Worm (Caenorhabditis elegans) whole organism, L4 larva: ENCODE measurements around the gene spig-8.

Experiments
- ZK546.5 ChIP-seq, 2 experiments: sonication (generic microtip); optimal IDR thresholded peaks; 2 replicates each; lab custom pipeline; 2017; ENCODE audit warnings: missing biosample characterization in 2 of 2, missing genetic modification characterization in 2 of 2
- dmd-8 ChIP-seq: fragments of 200-800 bp; sonication (Bioruptor generic); IDR thresholded peaks from 2 replicates; pipeline ENCODE4 v1.3.6; 2022; ENCODE audit warnings: missing genetic modification characterization, missing compliant biosample characterization
- lin-1 ChIP-seq: fragments of 200-800 bp; sonication (Bioruptor generic); IDR thresholded peaks from 2 replicates; pipeline ENCODE4 v1.3.6; 2022; ENCODE audit warnings: missing genetic modification reagents, missing genetic modification characterization, missing compliant biosample characterization
- lin-15B ChIP-seq: fragments of 150-350 bp; sonication (generic microtip); optimal IDR thresholded peaks from 3 replicates; lab custom pipeline; 2014; ENCODE audit warnings: missing biosample characterization, missing genetic modification characterization
- mep-1 ChIP-seq: fragments of 150-350 bp; sonication (generic microtip); optimal IDR thresholded peaks from 3 replicates; lab custom pipeline; 2014; ENCODE audit warnings: missing biosample characterization, missing genetic modification characterization
- nhr-11 ChIP-seq: fragments of 150-350 bp; optimal IDR thresholded peaks from 2 replicates; lab custom pipeline; 2014; ENCODE audit warnings: missing biosample characterization, missing genetic modification characterization
- nhr-28 ChIP-seq: fragments of 150-350 bp; optimal IDR thresholded peaks from 2 replicates; lab custom pipeline; 2014; ENCODE audit warnings: missing biosample characterization, missing genetic modification characterization
- nhr-48 ChIP-seq: sonication (generic microtip); optimal IDR thresholded peaks from 2 replicates; lab custom pipeline; 2016; ENCODE audit warnings: mild to moderate bottlenecking, missing genetic modification characterization, missing compliant biosample characterization
- sdz-12 ChIP-seq: fragments of 200-800 bp; sonication (Bioruptor generic); optimal IDR thresholded peaks from 2 replicates; lab custom pipeline; 2018; ENCODE audit warnings: mild to moderate bottlenecking, missing genetic modification characterization, missing compliant biosample characterization

DNA sequence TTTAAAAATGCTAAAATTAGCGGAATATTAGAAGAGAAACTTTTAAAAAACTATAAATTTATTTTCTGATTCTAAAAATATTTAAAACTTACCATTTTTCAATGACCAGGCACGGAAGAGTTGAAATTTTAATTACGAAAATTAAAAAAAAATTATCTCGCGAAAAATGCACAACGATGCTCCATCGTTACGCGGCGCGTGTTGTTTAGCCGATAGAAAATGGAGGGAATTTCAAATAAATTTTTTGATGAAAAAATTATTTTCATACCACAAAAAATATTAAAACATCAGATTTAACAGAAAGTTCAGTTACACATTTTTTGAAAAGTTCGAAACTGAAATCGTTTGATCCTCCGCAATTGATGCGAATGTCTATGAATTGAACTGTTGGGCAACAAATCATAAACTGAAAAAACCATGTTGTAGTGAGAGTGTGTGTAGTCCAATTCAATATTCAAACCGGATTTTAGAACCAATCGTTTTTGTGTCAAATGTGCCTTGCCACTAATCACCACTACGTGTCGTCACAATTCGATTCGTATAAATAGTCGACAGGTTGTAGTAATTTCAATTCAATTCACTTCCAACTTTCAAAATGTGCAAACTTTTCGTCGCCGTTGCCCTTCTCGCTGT is 3.4 kb upstream of the spig-8 start, which contains the start of the genes tofu-2 and spig-1:
- TF ChIP-seq nhr-28 (tag; lab: Kevin White, UChicago) (no peak), lin-15B (tag; lab: Kevin White, UChicago) (no peak), lin-1 (GFP tag; lab: Robert Waterston, UW) (no peak), sdz-12 (no peak), dmd-8 (GFP tag; lab: Robert Waterston, UW) (no peak), ZK546.5 (tag; optimal IDR thresholded peaks at IDR 0.05; lab: Kevin White, UChicago) (no peak), nhr-11 (no peak), mep-1 (no peak), nhr-48 (tag; lab: Kevin White, UChicago) (no peak)
